Fruit fly (Drosophila melanogaster): ENCODE results near the gene CG32407.
A peak's percentile ranks its signal among the peaks of the same experiment; 100 is the strongest.

The CG32407 gene

dm6 chr3L:5932363-5932914, 10.6 kb downstream of the CG32407 start, which contains the start of gene Rcc1 (continued):
- TF ChIP-seq sd (tag; optimal IDR thresholded peaks at IDR 0.05) (no peak), D19A (tag; optimal IDR thresholded peaks at IDR 0.05) (no peak), nerfin-2 (GFP tag; IDR thresholded peaks at IDR 0.05; ENCODE audit: partially characterized antibody) (peak; percentile 53; the same call in 1 of the 2 replicates), Atf3 (GFP tag; optimal IDR thresholded peaks at IDR 0.05) (no peak), CG33213 (GFP tag; optimal IDR thresholded peaks at IDR 0.05) (peak; percentile 63), dimm (GFP tag; IDR thresholded peaks at IDR 0.05) (no peak), chm (GFP tag; IDR thresholded peaks at IDR 0.05) (no peak), CG15269 (tag; optimal IDR thresholded peaks at IDR 0.05) (no peak), Nf-YC (tag; optimal IDR thresholded peaks at IDR 0.05) (no peak), CG9817 (tag; optimal IDR thresholded peaks at IDR 0.05) (no peak), Mad (GFP tag; optimal IDR thresholded peaks at IDR 0.05) (peak; percentile 0), bsh (GFP tag; optimal IDR thresholded peaks at IDR 0.05) (no peak), Pdp1 (GFP tag; optimal IDR thresholded peaks at IDR 0.05) (peak in 1 of 2 experiments; percentile 28), amos (GFP tag; IDR thresholded peaks at IDR 0.05; ENCODE audit: partially characterized antibody) (peak; percentile 45), CG14860 (GFP tag; IDR thresholded peaks at IDR 0.05; ENCODE audit: partially characterized antibody) (peak; percentile 39; the same call in 1 of the 3 replicates), klu (GFP tag; IDR thresholded peaks at IDR 0.05) (no peak), tup (GFP tag; optimal IDR thresholded peaks at IDR 0.05) (no peak), p53 (GFP tag; optimal IDR thresholded peaks at IDR 0.05) (no peak), CG31388 (GFP tag; optimal IDR thresholded peaks at IDR 0.05) (no peak), esg (GFP tag; conservative IDR thresholded peaks at IDR 0.05) (no peak), Dfd (GFP tag; optimal IDR thresholded peaks at IDR 0.05) (no peak), CG1832 (GFP tag; optimal IDR thresholded peaks at IDR 0.05) (no peak), Oli (tag; optimal IDR thresholded peaks at IDR 0.05) (no peak), maf-S (GFP tag; optimal IDR thresholded peaks at IDR 0.05) (no peak), CG7556 (GFP tag; optimal IDR thresholded peaks at IDR 0.05) (no peak), pros (GFP tag; optimal IDR thresholded peaks at IDR 0.05) (no peak), Spps (tag; optimal IDR thresholded peaks at IDR 0.05) (no peak), Hr39 (optimal IDR thresholded peaks at IDR 0.05) (no peak), ken (GFP tag; IDR thresholded peaks at IDR 0.05) (no peak), Kr (GFP tag; optimal IDR thresholded peaks at IDR 0.05) (no peak), CG10979 (tag; optimal IDR thresholded peaks at IDR 0.05) (no peak), NC2β (GFP tag; optimal IDR thresholded peaks at IDR 0.05) (peak; percentile 21), mld (GFP tag; IDR thresholded peaks at IDR 0.05; ENCODE audit: partially characterized antibody) (no peak), Drgx (GFP tag; IDR thresholded peaks at IDR 0.05) (no peak), Rfx (GFP tag; IDR thresholded peaks at IDR 0.05) (no peak), ERR (GFP tag; optimal IDR thresholded peaks at IDR 0.05) (peak; percentile 43), PHDP (tag; optimal IDR thresholded peaks at IDR 0.05) (no peak), btn (GFP tag; optimal IDR thresholded peaks at IDR 0.05) (no peak), CG7271 (tag; optimal IDR thresholded peaks at IDR 0.05) (no peak), pum (GFP tag; optimal IDR thresholded peaks at IDR 0.05) (no peak), CG14050 (GFP tag; IDR thresholded peaks at IDR 0.05) (no peak), pb (GFP tag; optimal IDR thresholded peaks at IDR 0.05) (no peak), CG14965 (GFP tag; optimal IDR thresholded peaks at IDR 0.05; ENCODE audit: borderline replicate concordance) (no peak), CG13775 (GFP tag; optimal IDR thresholded peaks at IDR 0.05) (peak; percentile 5), fru (optimal IDR thresholded peaks at IDR 0.05) (no peak), org-1 (GFP tag; optimal IDR thresholded peaks at IDR 0.05) (no peak), ac (GFP tag; optimal IDR thresholded peaks at IDR 0.05) (peak; percentile 16), Lpt (GFP tag; optimal IDR thresholded peaks at IDR 0.05) (no peak), CG12769 (tag; optimal IDR thresholded peaks at IDR 0.05) (no peak), CG31441 (GFP tag; IDR thresholded peaks at IDR 0.05) (no peak), stwl (tag; optimal IDR thresholded peaks at IDR 0.05) (peak; percentile 52)

Measured in whole organism, embryonic.